Fruit fly (Drosophila melanogaster): ENCODE data around the gene CG6834.

CG6834 gene

DNA sequence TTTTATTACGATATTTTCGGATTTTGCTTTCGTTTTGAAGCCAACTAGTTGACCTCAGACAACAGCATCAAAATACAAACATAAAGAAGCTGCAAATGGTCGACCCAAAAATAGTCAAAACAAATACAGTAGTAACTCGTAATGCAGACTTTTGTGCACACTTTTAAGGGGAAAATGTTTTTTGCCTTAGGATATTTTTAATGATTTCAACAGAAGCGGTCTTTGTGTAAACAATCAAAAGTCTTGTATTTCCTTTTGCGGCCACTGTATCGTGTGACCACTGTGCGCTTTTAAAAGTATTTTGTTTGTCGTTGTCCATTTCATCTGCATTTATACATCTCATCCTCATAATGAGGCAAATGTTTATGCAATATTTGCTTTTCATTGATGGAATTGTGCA, 38.5 kb downstream of the CG6834 start (continued):
- TF ChIP-seq danr (GFP tag; IDR thresholded peaks at IDR 0.05) = peak; percentile 95
- TF ChIP-seq nmo (GFP tag; optimal IDR thresholded peaks at IDR 0.05) = peak; percentile 92
- TF ChIP-seq CG11093 (GFP tag; IDR thresholded peaks at IDR 0.05) = peak; percentile 95
- peak; percentile 99 for TF ChIP-seq mam (GFP tag; optimal IDR thresholded peaks at IDR 0.05)
- TF ChIP-seq CG3847 (GFP tag; IDR thresholded peaks at IDR 0.05) = peak; percentile 98
- no peak for TF ChIP-seq Sin3A (optimal IDR thresholded peaks at IDR 0.05)
- TF ChIP-seq CG10654 (GFP tag; optimal IDR thresholded peaks at IDR 0.05) = peak; percentile 95
- TF ChIP-seq wor (GFP tag; IDR thresholded peaks at IDR 0.05) = peak; percentile 91
- TF ChIP-seq CG31441 (GFP tag; IDR thresholded peaks at IDR 0.05) = peak; percentile 88
- peak; percentile 94 for TF ChIP-seq CG17361 (GFP tag; IDR thresholded peaks at IDR 0.05)
- peak; percentile 83 for TF ChIP-seq Gsc (GFP tag; IDR thresholded peaks at IDR 0.05)
- TF ChIP-seq HLH4C (GFP tag; IDR thresholded peaks at IDR 0.05; ENCODE audit: partially characterized antibody) = no peak
- TF ChIP-seq CG12769 (tag; optimal IDR thresholded peaks at IDR 0.05) = peak; percentile 98
- TF ChIP-seq CkIIα-i1 (GFP tag; IDR thresholded peaks at IDR 0.05) = peak; percentile 93
- TF ChIP-seq NfI (GFP tag; optimal IDR thresholded peaks at IDR 0.05) = peak; percentile 98
- TF ChIP-seq slp2 (GFP tag; optimal IDR thresholded peaks at IDR 0.05) = peak; percentile 94
- TF ChIP-seq CG18262 (tag; optimal IDR thresholded peaks at IDR 0.05) = peak; percentile 84
- TF ChIP-seq caup (GFP tag; optimal IDR thresholded peaks at IDR 0.05; ENCODE audit: severe bottlenecking) = peak; percentile 96
- no peak for TF ChIP-seq inv (GFP tag; IDR thresholded peaks at IDR 0.05; ENCODE audit: partially characterized antibody)
- peak; percentile 98 for TF ChIP-seq Aef1 (GFP tag; IDR thresholded peaks at IDR 0.05)
- peak; percentile 19 for TF ChIP-seq pzg (GFP tag; optimal IDR thresholded peaks at IDR 0.05)
- TF ChIP-seq schlank (tag; optimal IDR thresholded peaks at IDR 0.05) = peak; percentile 98
- peak; percentile 66 for TF ChIP-seq CG3407 (GFP tag; optimal IDR thresholded peaks at IDR 0.05)
- peak; percentile 97 for TF ChIP-seq Dip3 (GFP tag; optimal IDR thresholded peaks at IDR 0.05)
- TF ChIP-seq ERR (GFP tag; optimal IDR thresholded peaks at IDR 0.05) = peak; percentile 95
- peak; percentile 96 for TF ChIP-seq ttk (GFP tag; IDR thresholded peaks at IDR 0.05)
- peak; percentile 95 for TF ChIP-seq dati (GFP tag; IDR thresholded peaks at IDR 0.05)
- peak; percentile 85 for TF ChIP-seq CG9437 (GFP tag; optimal IDR thresholded peaks at IDR 0.05)
- peak; percentile 95 to 96 for TF ChIP-seq chif (GFP tag; optimal IDR thresholded peaks at IDR 0.05)
- peak; percentile 98 for TF ChIP-seq Xbp1 (GFP tag; optimal IDR thresholded peaks at IDR 0.05)
- peak; percentile 97 for TF ChIP-seq Atf6 (GFP tag; IDR thresholded peaks at IDR 0.05)
- TF ChIP-seq CG17385 (GFP tag; optimal IDR thresholded peaks at IDR 0.05) = peak; percentile 93
- TF ChIP-seq CG18011 (GFP tag; optimal IDR thresholded peaks at IDR 0.05) = peak; percentile 85
- TF ChIP-seq CG15696 (tag; optimal IDR thresholded peaks at IDR 0.05) = peak; percentile 83
- peak; percentile 96 for TF ChIP-seq CG14667 (GFP tag; IDR thresholded peaks at IDR 0.05)
- TF ChIP-seq sd (tag; optimal IDR thresholded peaks at IDR 0.05) = peak; percentile 19
- peak; percentile 91 for TF ChIP-seq CG7357 (GFP tag; IDR thresholded peaks at IDR 0.05)
- TF ChIP-seq CG12659 (GFP tag; optimal IDR thresholded peaks at IDR 0.05) = peak; percentile 97
- peak; percentile 94 for TF ChIP-seq ase (GFP tag; IDR thresholded peaks at IDR 0.05)
- peak; percentile 99 for TF ChIP-seq gro (GFP tag; optimal IDR thresholded peaks at IDR 0.05)
- peak; percentile 71 for TF ChIP-seq Sry-δ (GFP tag; optimal IDR thresholded peaks at IDR 0.05)
- TF ChIP-seq ems (GFP tag; optimal IDR thresholded peaks at IDR 0.05) = peak; percentile 96
- TF ChIP-seq sens (GFP tag) = peak; percentile 99
- TF ChIP-seq Dek (tag; optimal IDR thresholded peaks at IDR 0.05) = peak; percentile 97
- peak; percentile 79 for TF ChIP-seq CG1529 (GFP tag; optimal IDR thresholded peaks at IDR 0.05)
- peak; percentile 94 for TF ChIP-seq CG4424 (GFP tag; optimal IDR thresholded peaks at IDR 0.05)
- TF ChIP-seq Dref (GFP tag; IDR thresholded peaks at IDR 0.05) = peak; percentile 46; the same call in 1 of the 2 replicates
- TF ChIP-seq E2f2 (GFP tag; IDR thresholded peaks at IDR 0.05) = peak; percentile 80
- TF ChIP-seq fd102C (GFP tag; optimal IDR thresholded peaks at IDR 0.05) = peak; percentile 54
- peak; percentile 96 for TF ChIP-seq Atf-2 (GFP tag; optimal IDR thresholded peaks at IDR 0.05)
- peak; percentile 94 for TF ChIP-seq toy (GFP tag; IDR thresholded peaks at IDR 0.05)
- TF ChIP-seq CG9932 (GFP tag; IDR thresholded peaks at IDR 0.05) = peak; percentile 99
